Worm (Caenorhabditis elegans): ENCODE results near the gene ZC8.6.
"Not testable (repeated sequence)": the region's sequence is repeated elsewhere in the genome, so short reads cannot be mapped to it uniquely, and the experiment has no call there.

DNA sequence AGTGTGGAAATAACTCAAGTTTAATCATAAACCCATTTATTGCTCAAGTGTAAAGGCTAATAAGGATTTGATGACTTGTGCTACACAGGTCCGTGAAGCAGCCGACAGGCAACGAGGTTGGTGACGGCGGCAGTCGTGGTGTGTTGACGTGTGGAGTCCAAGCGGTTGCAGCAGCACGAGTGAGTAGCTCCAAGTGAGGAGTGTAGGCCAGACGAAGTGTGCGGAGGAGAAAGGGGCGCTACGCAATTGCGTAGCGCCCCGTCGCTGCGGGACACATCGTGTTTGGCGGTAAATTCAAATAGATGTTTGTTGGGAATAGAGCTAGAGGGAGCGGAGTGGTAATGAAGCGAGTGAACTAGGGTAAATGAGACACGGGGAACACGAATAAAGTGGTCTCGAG lies 6.9 kb upstream of the ZC8.6 start:
- not testable (repeated sequence) for TF ChIP-seq T22C8.4 (GFP tag; IDR thresholded peaks at IDR 0.05); ref-1 (GFP tag; conservative IDR thresholded peaks at IDR 0.05); klf-2 (GFP tag; conservative IDR thresholded peaks at IDR 0.05); cog-1 (tag; optimal IDR thresholded peaks at IDR 0.05); flt-1 (GFP tag; IDR thresholded peaks at IDR 0.05)
